Fruit fly (Drosophila melanogaster): ENCODE data around the gene CG44006.

- no peak for TF ChIP-seq psq (optimal IDR thresholded peaks at IDR 0.05)
- TF ChIP-seq EcR (GFP tag; optimal IDR thresholded peaks at IDR 0.05) = peak; percentile 71 to 78
- TF ChIP-seq Dll (optimal IDR thresholded peaks at IDR 0.05) = no peak
- no peak for TF ChIP-seq usp (GFP tag; optimal IDR thresholded peaks at IDR 0.05)
- no peak for TF ChIP-seq CG8478 (optimal IDR thresholded peaks at IDR 0.05)
Observed at dm6 chr3L:18029546-18030300, 40.2 kb downstream of the CG44006 start.

All from whole organism.